Worm (Caenorhabditis elegans) whole organism, early embryonic: ENCODE data around the gene F47B8.13.

Experiments used
- B0310.2 ChIP-seq: sonication (generic microtip); optimal IDR thresholded peaks from 2 replicates; lab custom pipeline; 2016; ENCODE audit warnings: mild to moderate bottlenecking, missing genetic modification characterization, missing compliant biosample characterization
- ama-1 ChIP-seq: fragments of 150-350 bp; optimal IDR thresholded peaks from 2 replicates; lab custom pipeline; 2014
- ceh-13 ChIP-seq: fragments of 200-800 bp; sonication (Bioruptor generic); optimal IDR thresholded peaks from 2 replicates; lab custom pipeline; 2018; ENCODE audit warnings: mild to moderate bottlenecking, missing genetic modification characterization, missing compliant biosample characterization
- ets-7 ChIP-seq: sonication (generic microtip); optimal IDR thresholded peaks from 2 replicates; lab custom pipeline; 2016; ENCODE audit warnings: missing genotype, missing genetic modification characterization, missing compliant biosample characterization
- hmg-4 ChIP-seq: fragments of 200-800 bp; sonication (Bioruptor generic); optimal IDR thresholded peaks from 2 replicates; lab custom pipeline; 2018; ENCODE audit warnings: mild to moderate bottlenecking, missing genetic modification characterization, missing compliant biosample characterization
- hnd-1 ChIP-seq: sonication (generic microtip); optimal IDR thresholded peaks from 2 replicates; lab custom pipeline; 2016; ENCODE audit warnings: missing genetic modification characterization, missing compliant biosample characterization
- scrt-1 ChIP-seq: fragments of 200-800 bp; sonication (Bioruptor generic); IDR thresholded peaks from 2 replicates; pipeline ENCODE4 v1.3.6; 2022; ENCODE audit warnings: missing genetic modification characterization, missing compliant biosample characterization
- tbx-11 ChIP-seq: fragments of 200-800 bp; sonication (Bioruptor generic); IDR thresholded peaks from 2 replicates; pipeline ENCODE4 v1.3.6; 2022; ENCODE audit warnings: missing genetic modification characterization, missing compliant biosample characterization
- tbx-37 ChIP-seq: fragments of 200-800 bp; sonication (Bioruptor generic); conservative IDR thresholded peaks from 2 replicates; pipeline ENCODE4 v1.3.6; 2022; ENCODE audit warnings: missing genetic modification reagents, missing genetic modification characterization, missing compliant biosample characterization

DNA sequence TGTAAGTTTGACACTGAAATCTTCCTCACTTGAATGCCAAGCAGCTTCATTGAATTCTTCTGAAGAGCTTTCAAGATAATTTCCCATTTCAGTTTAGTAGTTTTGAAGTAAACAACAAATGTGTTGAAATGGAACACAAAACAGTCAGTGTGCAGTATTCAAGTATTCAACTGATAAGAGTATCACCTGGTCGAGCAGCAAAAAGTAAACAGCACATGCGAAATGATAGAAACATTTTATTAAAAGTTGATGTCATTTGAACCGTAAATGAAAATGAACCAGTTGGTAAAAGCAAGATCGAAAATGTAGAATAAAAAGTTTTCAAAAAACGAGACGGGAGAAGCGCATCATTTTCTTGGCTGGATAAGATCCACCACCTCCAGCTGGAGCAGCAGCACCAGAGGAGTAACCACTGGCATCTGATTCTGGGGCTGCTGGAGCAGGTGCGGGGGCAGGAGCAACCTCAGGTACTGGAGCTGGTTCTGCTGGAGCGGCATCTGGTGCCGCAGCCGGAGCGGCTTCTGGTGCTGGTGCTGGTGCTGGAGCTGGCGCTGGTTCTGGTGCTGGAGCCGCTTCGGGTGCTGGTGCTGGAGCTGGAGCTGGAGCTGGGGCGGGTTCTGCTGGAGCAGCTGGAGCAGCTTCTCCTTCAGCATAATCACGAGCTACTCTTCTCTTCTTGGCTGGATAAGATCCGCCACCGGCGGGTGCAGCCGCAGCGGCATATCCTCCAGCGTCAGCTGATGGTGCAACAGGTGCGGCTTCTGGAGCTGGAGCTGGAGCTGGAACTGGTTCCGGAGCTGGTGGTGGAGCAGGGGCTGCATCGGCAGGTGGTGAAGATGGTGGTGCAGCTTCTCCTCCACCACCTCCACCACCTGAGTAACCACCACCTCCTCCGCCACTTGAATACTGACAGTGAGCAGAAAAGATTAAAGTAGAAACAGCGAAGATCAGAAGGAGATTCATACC, 5.3 kb upstream of the F47B8.13 start, which contains the start of the genes F47B8.4 and F47B8.18:
- no peak for TF ChIP-seq tbx-37
- TF ChIP-seq ceh-13 (GFP tag; lab: Kevin White, UChicago), result no peak
- TF ChIP-seq ama-1 (lab: Kevin White, UChicago), result no peak
- TF ChIP-seq ets-7 (tag; lab: Kevin White, UChicago), result no peak
- TF ChIP-seq hnd-1 (tag; lab: Kevin White, UChicago), result no peak
- no peak for TF ChIP-seq scrt-1 (GFP tag; lab: Robert Waterston, UW)
- TF ChIP-seq hmg-4 (GFP tag; lab: Kevin White, UChicago), result no peak
- TF ChIP-seq B0310.2 (tag; lab: Kevin White, UChicago), result no peak
- TF ChIP-seq tbx-11 (GFP tag; lab: Robert Waterston, UW), result no peak
